Worm (Caenorhabditis elegans) whole organism, mixed stage, embryonic: ENCODE results near the gene arf-1.

Experiments used
- bed-3 ChIP-seq: fragments of 200-800 bp; sonication (Bioruptor generic); optimal IDR thresholded peaks from 3 replicates; lab custom pipeline; 2018; ENCODE audit warnings: mild to moderate bottlenecking, missing genetic modification characterization, moderate library complexity, missing compliant biosample characterization
- blmp-1 ChIP-seq: fragments of 150-350 bp; optimal IDR thresholded peaks from 2 replicates; lab custom pipeline; 2014; ENCODE audit warnings: missing biosample characterization, missing genetic modification characterization
- ceh-39 ChIP-seq: fragments of 150-350 bp; optimal IDR thresholded peaks from 2 replicates; lab custom pipeline; 2014; ENCODE audit warnings: missing biosample characterization, missing genetic modification characterization
- elt-3 ChIP-seq: fragments of 150-350 bp; optimal IDR thresholded peaks from 2 replicates; lab custom pipeline; 2014; ENCODE audit warnings: missing biosample characterization, missing genetic modification characterization
- ham-2 ChIP-seq: fragments of 200-800 bp; sonication (Bioruptor generic); optimal IDR thresholded peaks from 2 replicates; lab custom pipeline; 2018; ENCODE audit warnings: mild to moderate bottlenecking, missing genetic modification characterization, missing compliant biosample characterization
- lin-13 ChIP-seq: fragments of 150-350 bp; optimal IDR thresholded peaks from 2 replicates; lab custom pipeline; 2014; ENCODE audit warnings: missing biosample characterization, missing genetic modification characterization
- mab-5 ChIP-seq: fragments of 150-350 bp; optimal IDR thresholded peaks from 2 replicates; lab custom pipeline; 2014; ENCODE audit warnings: missing biosample characterization, missing genetic modification characterization
- nhr-237 ChIP-seq: fragments of 150-350 bp; optimal IDR thresholded peaks from 2 replicates; lab custom pipeline; 2014; ENCODE audit warnings: missing biosample characterization, missing genetic modification characterization
- snpc-4 ChIP-seq: fragments of 150-350 bp; optimal IDR thresholded peaks from 2 replicates; lab custom pipeline; 2014; ENCODE audit warnings: missing biosample characterization, missing genetic modification characterization
- tbx-8 ChIP-seq: fragments of 200-800 bp; sonication (Bioruptor generic); optimal IDR thresholded peaks from 2 replicates; lab custom pipeline; 2018; ENCODE audit warnings: mild to moderate bottlenecking, missing genetic modification characterization, moderate library complexity, missing compliant biosample characterization
- unc-39 ChIP-seq: fragments of 150-350 bp; optimal IDR thresholded peaks from 2 replicates; lab custom pipeline; 2014; ENCODE audit warnings: missing biosample characterization, missing genetic modification characterization
- unc-62 ChIP-seq: fragments of 150-350 bp; optimal IDR thresholded peaks from 2 replicates; lab custom pipeline; 2014; ENCODE audit warnings: missing biosample characterization, missing genetic modification reagents, missing genetic modification characterization
- ztf-11 ChIP-seq: fragments of 150-350 bp; optimal IDR thresholded peaks from 2 replicates; lab custom pipeline; 2014; ENCODE audit warnings: missing biosample characterization, missing genetic modification characterization

DNA sequence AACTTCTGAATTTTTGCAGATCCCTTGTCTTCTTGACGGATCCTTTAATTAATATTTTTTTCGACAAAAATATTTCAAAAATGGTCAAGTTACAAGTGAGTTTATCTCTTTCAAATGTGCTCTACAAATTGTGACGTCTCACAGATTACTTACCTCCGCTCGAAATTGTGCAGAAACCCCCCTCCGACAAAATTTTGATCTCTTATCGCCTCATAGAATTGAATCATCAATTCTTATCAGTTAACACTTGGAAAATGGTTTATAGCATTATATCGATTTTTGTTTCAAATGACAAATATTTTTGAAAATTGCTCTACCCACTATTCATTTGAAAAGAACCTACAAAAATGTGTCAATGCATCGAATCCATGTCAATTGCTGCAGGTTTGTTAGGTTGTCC lies 20.2 kb downstream of the arf-1 start, which contains the start of gene B0244.10:
- TF ChIP-seq ham-2 (GFP tag; lab: Kevin White, UChicago) (no peak), unc-39 (tag; lab: Kevin White, UChicago) (no peak), ztf-11 (no peak), bed-3 (no peak), unc-62 (no peak), nhr-237 (tag; lab: Kevin White, UChicago) (no peak), blmp-1 (no peak), lin-13 (tag; lab: Kevin White, UChicago) (no peak), mab-5 (tag; lab: Kevin White, UChicago) (no peak), tbx-8 (GFP tag; lab: Kevin White, UChicago) (no peak), snpc-4 (tag; lab: Kevin White, UChicago) (no peak), ceh-39 (tag; lab: Kevin White, UChicago) (no peak), elt-3 (tag; lab: Kevin White, UChicago) (no peak)
